Fruit fly (Drosophila melanogaster) whole organism, wandering third instar larva: ENCODE data around the gene Nup58.
A peak's percentile ranks its signal among the peaks of the same experiment; 100 is the strongest.

Experiments used
- Abd-B ChIP-seq: fragments of >200 bp; optimal IDR thresholded peaks from 2 replicates; lab custom pipeline; 2017; ENCODE audit warnings: missing biosample characterization, missing genetic modification characterization
- CG32264 ChIP-seq: fragments of 200-800 bp; sonication (Bioruptor generic); optimal IDR thresholded peaks from 2 replicates; lab custom pipeline; 2016; ENCODE audit warnings: missing biosample characterization, missing genetic modification characterization
- CG9705 ChIP-seq: fragments of 200-800 bp; sonication (Bioruptor generic); optimal IDR thresholded peaks from 2 replicates; lab custom pipeline; 2018; ENCODE audit warnings: missing biosample characterization, mild to moderate bottlenecking, missing genetic modification characterization
- CrebA ChIP-seq: fragments of 200-800 bp; sonication (Bioruptor generic); optimal IDR thresholded peaks from 2 replicates; lab custom pipeline; 2016; ENCODE audit warnings: missing biosample characterization, mild to moderate bottlenecking, missing genetic modification characterization, borderline replicate concordance
- Dfd ChIP-seq: fragments of >200 bp; optimal IDR thresholded peaks from 2 replicates; lab custom pipeline; 2017; ENCODE audit warnings: missing biosample characterization, missing genetic modification characterization
- Dif ChIP-seq: fragments of 200-275, 200-300 bp; sonication (Bioruptor generic); optimal IDR thresholded peaks from 2 replicates; lab custom pipeline; 2018; ENCODE audit warnings: missing biosample characterization, missing genetic modification characterization; ENCODE audit not compliant: partially characterized antibody
- GATAd ChIP-seq: sonication (Bioruptor generic); optimal IDR thresholded peaks from 2 replicates; lab custom pipeline; 2016; ENCODE audit warnings: missing biosample characterization, missing genetic modification characterization
- HLH106 ChIP-seq: fragments of 200-800 bp; optimal IDR thresholded peaks from 3 replicates; lab custom pipeline; 2019; ENCODE audit warnings: missing biosample characterization, mild to moderate bottlenecking, missing genetic modification characterization, moderate library complexity
- Hnf4 ChIP-seq: fragments of 200-800 bp; sonication (Bioruptor generic); optimal IDR thresholded peaks from 2 replicates; lab custom pipeline; 2016; ENCODE audit warnings: missing biosample characterization, mild to moderate bottlenecking, missing genetic modification characterization
- Hr78 ChIP-seq: fragments of >200 bp; optimal IDR thresholded peaks from 2 replicates; lab custom pipeline; 2017; ENCODE audit warnings: missing biosample characterization, missing genetic modification characterization
- Hr83 ChIP-seq: fragments of 200-300 bp; sonication (Bioruptor generic); optimal IDR thresholded peaks from 2 replicates; lab custom pipeline; 2016; ENCODE audit warnings: missing biosample characterization, mild to moderate bottlenecking, missing genetic modification characterization, moderate library complexity; ENCODE audit not compliant: poor library complexity, severe bottlenecking
- Jra ChIP-seq: sonication (Bioruptor generic); optimal IDR thresholded peaks from 2 replicates; lab custom pipeline; 2016; ENCODE audit warnings: missing biosample characterization, missing genetic modification characterization
- Mio ChIP-seq: sonication (Bioruptor generic); optimal IDR thresholded peaks from 2 replicates; lab custom pipeline; 2016; ENCODE audit warnings: missing biosample characterization, missing genetic modification characterization
- Myc ChIP-seq: fragments of >200 bp; optimal IDR thresholded peaks from 2 replicates; lab custom pipeline; 2017
- N ChIP-seq: fragments of >200 bp; optimal IDR thresholded peaks from 2 replicates; lab custom pipeline; 2018; ENCODE audit warnings: missing biosample characterization, missing external identifiers, missing genetic modification characterization
- OdsH ChIP-seq: fragments of 200-800 bp; sonication (Bioruptor generic); optimal IDR thresholded peaks from 2 replicates; lab custom pipeline; 2016; ENCODE audit warnings: missing biosample characterization, mild to moderate bottlenecking, missing genetic modification characterization
- Rel ChIP-seq, 2 experiments: fragments of 200-800 bp; sonication (Bioruptor generic) in 1 of 2; optimal IDR thresholded peaks; 2 replicates in 1 of 2; 3 replicates in 1 of 2; lab custom pipeline; 2016 to 2019; ENCODE audit warnings: mild to moderate bottlenecking in 2 of 2, missing biosample characterization in 2 of 2, missing genetic modification characterization in 2 of 2, moderate library complexity in 1 of 2
- Sp1 ChIP-seq: fragments of 200-800 bp; sonication (Bioruptor generic); optimal IDR thresholded peaks from 3 replicates; lab custom pipeline; 2019; ENCODE audit warnings: missing biosample characterization, mild to moderate bottlenecking, missing genetic modification characterization, moderate library complexity
- Vsx2 ChIP-seq: fragments of 200-300, 225-300 bp; sonication (Bioruptor generic); optimal IDR thresholded peaks from 2 replicates; lab custom pipeline; 2018; ENCODE audit warnings: missing biosample characterization, missing genetic modification characterization; ENCODE audit not compliant: partially characterized antibody
- br ChIP-seq: fragments of 200-800 bp; sonication (Bioruptor generic); optimal IDR thresholded peaks from 2 replicates; lab custom pipeline; 2016; ENCODE audit warnings: missing biosample characterization, missing genetic modification characterization
- brk ChIP-seq: fragments of 200-800 bp; sonication (Bioruptor generic); optimal IDR thresholded peaks from 2 replicates; lab custom pipeline; 2016; ENCODE audit warnings: missing biosample characterization, mild to moderate bottlenecking, missing genetic modification characterization
- dl ChIP-seq, 2 experiments: fragments of 175-275, 200-275 bp in 1 of 2; fragments of 200-275 bp in 1 of 2; sonication (Bioruptor generic); optimal IDR thresholded peaks; lab custom pipeline; 2018; ENCODE audit warnings: mild to moderate bottlenecking in 2 of 2, missing biosample characterization in 2 of 2, missing genetic modification characterization in 2 of 2, moderate library complexity in 2 of 2; ENCODE audit not compliant: partially characterized antibody in 2 of 2, insufficient read depth in 1 of 2
- dmrt93B ChIP-seq: fragments of 200-800 bp; sonication (Bioruptor generic); optimal IDR thresholded peaks from 2 replicates; lab custom pipeline; 2018; ENCODE audit warnings: missing biosample characterization, mild to moderate bottlenecking, missing genetic modification characterization
- dsf ChIP-seq: sonication (Bioruptor generic); optimal IDR thresholded peaks from 2 replicates; lab custom pipeline; 2016; ENCODE audit warnings: missing biosample characterization, missing genetic modification characterization, borderline replicate concordance
- ey ChIP-seq: fragments of 200-800 bp; sonication (Bioruptor generic); optimal IDR thresholded peaks from 2 replicates; lab custom pipeline; 2016; ENCODE audit warnings: missing biosample characterization, missing genetic modification characterization
- foxo ChIP-seq, 2 experiments: fragments of 200-800 bp; sonication (Bioruptor generic); optimal IDR thresholded peaks; 2 replicates in 1 of 2; 3 replicates in 1 of 2; lab custom pipeline; 2016 to 2017; ENCODE audit warnings: missing biosample characterization in 2 of 2, missing genetic modification characterization in 2 of 2
- fru ChIP-seq: fragments of 200-800 bp; sonication (Bioruptor generic); optimal IDR thresholded peaks from 3 replicates; lab custom pipeline; 2016; ENCODE audit warnings: missing biosample characterization, mild to moderate bottlenecking, missing genetic modification characterization
- h ChIP-seq: fragments of 200-800 bp; sonication (Bioruptor generic); optimal IDR thresholded peaks from 3 replicates; lab custom pipeline; 2016; ENCODE audit warnings: missing biosample characterization, mild to moderate bottlenecking, missing genetic modification characterization
- jim ChIP-seq: fragments of 175-275, 200-325 bp; sonication (Bioruptor generic); optimal IDR thresholded peaks from 2 replicates; lab custom pipeline; 2016; ENCODE audit warnings: missing biosample characterization, mild to moderate bottlenecking, missing genetic modification characterization
- lola ChIP-seq: fragments of >200 bp; optimal IDR thresholded peaks from 2 replicates; lab custom pipeline; 2017; ENCODE audit warnings: missing biosample characterization, missing genetic modification characterization
- pan ChIP-seq: fragments of >200 bp; optimal IDR thresholded peaks from 2 replicates; lab custom pipeline; 2017
- psq ChIP-seq: fragments of 200-800 bp; sonication (Bioruptor generic); optimal IDR thresholded peaks from 3 replicates; lab custom pipeline; 2017; ENCODE audit warnings: missing biosample characterization, mild to moderate bottlenecking, missing genetic modification characterization, moderate library complexity
- rgr ChIP-seq: fragments of 200-800 bp; sonication (Bioruptor generic); optimal IDR thresholded peaks from 3 replicates; lab custom pipeline; 2016; ENCODE audit warnings: missing biosample characterization, mild to moderate bottlenecking, missing genetic modification characterization
- sage ChIP-seq: fragments of 200-800 bp; sonication (Bioruptor generic); optimal IDR thresholded peaks from 2 replicates; lab custom pipeline; 2016; ENCODE audit warnings: missing biosample characterization, mild to moderate bottlenecking, missing genetic modification characterization
- sv ChIP-seq: fragments of 200-800 bp; sonication (Bioruptor generic); optimal IDR thresholded peaks from 3 replicates; lab custom pipeline; 2016; ENCODE audit warnings: missing biosample characterization, missing genetic modification characterization
- tai ChIP-seq: sonication (Bioruptor generic); optimal IDR thresholded peaks from 2 replicates; lab custom pipeline; 2016; ENCODE audit warnings: missing biosample characterization, missing genetic modification characterization
- usp ChIP-seq: fragments of >200 bp; optimal IDR thresholded peaks from 2 replicates; lab custom pipeline; 2017; ENCODE audit warnings: missing biosample characterization, missing genetic modification characterization
- woc ChIP-seq: sonication (Bioruptor generic); optimal IDR thresholded peaks from 2 replicates; lab custom pipeline; 2016; ENCODE audit warnings: missing biosample characterization, mild to moderate bottlenecking, missing genetic modification characterization

The Nup58 gene

DNA sequence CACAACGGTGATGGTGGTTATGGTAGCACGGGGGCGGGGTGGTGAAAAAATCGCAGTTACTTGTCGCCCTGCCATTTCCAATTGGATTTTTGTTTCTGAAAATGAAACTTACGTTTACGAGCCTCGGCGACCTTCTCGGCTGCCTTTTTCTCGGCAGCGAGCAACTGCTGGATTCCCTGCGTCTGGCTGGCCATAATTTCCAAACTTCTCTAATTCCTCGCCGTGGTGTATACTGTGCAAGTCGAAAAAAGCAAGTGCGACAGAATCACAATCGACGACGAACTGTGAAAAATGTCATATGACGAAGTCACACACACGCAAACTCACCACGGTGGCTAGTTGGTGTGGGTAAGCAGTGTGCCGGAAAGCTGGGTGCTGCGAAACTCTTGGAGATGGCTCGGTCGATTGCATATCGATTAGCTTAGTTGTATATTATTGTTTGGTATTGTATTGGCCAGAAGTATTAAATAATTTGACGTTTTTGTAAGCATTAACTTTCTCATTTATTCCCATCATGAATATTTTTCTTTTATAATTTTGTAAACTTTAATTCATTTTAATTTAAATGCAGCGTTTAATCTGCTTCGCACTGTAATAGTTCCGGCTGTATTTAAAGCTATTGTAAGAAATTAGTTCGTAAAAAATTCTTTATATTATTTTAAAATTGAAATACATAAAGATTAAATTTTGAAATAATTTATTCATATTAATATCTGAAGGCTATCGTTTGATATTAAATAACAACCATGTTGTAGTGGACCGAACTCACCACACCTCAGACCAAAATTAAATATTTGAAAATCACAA is 529 bp upstream of the Nup58 start, which contains the start of gene Vha13:
TSS of gene Vha13 (minus strand) at position 293 of the 807 bp plus-strand sequence.
- TF ChIP-seq GATAd (peak; percentile 6), Dif (peak; percentile 83), psq (GFP tag; lab: Kevin White, UChicago) (no peak), pan (no peak), usp (GFP tag; lab: Kevin White, UChicago) (no peak), foxo (GFP tag; optimal IDR thresholded peaks at IDR 0.05; lab: Kevin White, UChicago) (peak in 1 of 2 experiments; percentile 42), Vsx2 (GFP tag; lab: Kevin White, UChicago) (peak; percentile 65), Dfd (GFP tag; lab: Kevin White, UChicago) (no peak), Hnf4 (no peak), CG9705 (no peak), Jra (peak; percentile 22), Hr83 (GFP tag; lab: Kevin White, UChicago) (peak; percentile 81), lola (GFP tag; lab: Kevin White, UChicago) (no peak), sv (peak; percentile 49), Mio (no peak), Sp1 (GFP tag; lab: Kevin White, UChicago) (peak; percentile 63), dsf (GFP tag; lab: Kevin White, UChicago) (no peak), jim (GFP tag; lab: Kevin White, UChicago) (peak; percentile 56), brk (GFP tag; lab: Kevin White, UChicago) (no peak), h (GFP tag; lab: Kevin White, UChicago) (peak; percentile 54), dl (GFP tag; optimal IDR thresholded peaks at IDR 0.05; lab: Kevin White, UChicago; ENCODE audit: insufficient read depth in 1 of 2, partially characterized antibody in 2 of 2) (peak; percentile 38 to 43), dmrt93B (peak; percentile 3), Rel (GFP tag; optimal IDR thresholded peaks at IDR 0.05; lab: Kevin White, UChicago) (no peak), Rel (tag; optimal IDR thresholded peaks at IDR 0.05; lab: Kevin White, UChicago) (peak; percentile 50), fru (GFP tag; lab: Kevin White, UChicago) (peak; percentile 83), ey (GFP tag; lab: Kevin White, UChicago) (no peak), N (no peak), CG32264 (GFP tag; lab: Kevin White, UChicago) (no peak), sage (GFP tag; lab: Kevin White, UChicago) (no peak), tai (no peak), CrebA (no peak), OdsH (GFP tag; lab: Kevin White, UChicago) (peak; percentile 2), Hr78 (GFP tag; lab: Kevin White, UChicago) (no peak), br (peak; percentile 41), HLH106 (peak; percentile 38), rgr (GFP tag; lab: Kevin White, UChicago) (peak; percentile 59), woc (peak; percentile 71), Abd-B (GFP tag; lab: Kevin White, UChicago) (no peak), Myc (lab: Kevin White, UChicago) (peak; percentile 37)

DNA sequence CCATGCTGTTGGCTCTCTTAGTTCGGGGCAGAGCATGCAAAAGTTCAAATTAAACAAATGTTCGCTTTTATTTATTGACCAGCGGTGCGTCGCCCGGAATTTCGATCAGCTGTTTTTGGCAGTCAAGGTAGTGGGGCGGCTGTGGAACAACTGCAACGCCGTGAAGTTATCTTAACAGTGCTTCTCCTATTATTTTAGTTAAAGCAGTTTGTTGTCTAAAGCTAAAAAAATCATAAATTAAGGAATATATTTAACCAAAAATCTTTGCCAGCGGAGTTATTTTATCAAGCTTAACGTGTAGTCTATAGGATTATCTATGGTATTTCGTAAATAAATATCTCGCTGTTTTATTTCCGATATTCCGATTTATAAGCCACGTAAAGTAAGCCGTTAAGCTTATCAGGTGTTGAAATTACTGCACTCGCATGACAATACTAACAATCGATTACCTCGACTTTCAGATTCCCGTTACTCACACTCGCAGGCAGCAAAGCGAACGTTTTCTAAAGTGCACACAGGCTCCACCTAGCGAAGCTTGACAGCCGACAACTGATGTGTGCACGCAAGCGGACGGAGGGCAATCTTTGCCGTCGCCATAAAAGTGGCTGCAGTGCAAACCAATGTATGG is 3.6 kb downstream of the Nup58 start, which contains the start of the genes CG6195 and CG31220:
TSS of gene CG6195 (minus strand) at position 122 of the 628 bp plus-strand sequence.
TSS of gene CG31220 (plus strand) at position 199 of the 628 bp plus-strand sequence.
- TF ChIP-seq Jra (no peak), dsf (GFP tag; lab: Kevin White, UChicago) (no peak), lola (GFP tag; lab: Kevin White, UChicago) (no peak), Rel (GFP tag; optimal IDR thresholded peaks at IDR 0.05; lab: Kevin White, UChicago) (no peak), Rel (tag; optimal IDR thresholded peaks at IDR 0.05; lab: Kevin White, UChicago) (no peak), br (peak; percentile 49), fru (GFP tag; lab: Kevin White, UChicago) (peak; percentile 2), Vsx2 (GFP tag; lab: Kevin White, UChicago) (no peak), dl (GFP tag; optimal IDR thresholded peaks at IDR 0.05; lab: Kevin White, UChicago; ENCODE audit: insufficient read depth in 1 of 2, partially characterized antibody in 2 of 2) (no peak), Dfd (GFP tag; lab: Kevin White, UChicago) (no peak), HLH106 (peak; percentile 26), GATAd (no peak), foxo (GFP tag; optimal IDR thresholded peaks at IDR 0.05; lab: Kevin White, UChicago) (peak in 1 of 2 experiments; percentile 32), ey (GFP tag; lab: Kevin White, UChicago) (no peak), rgr (GFP tag; lab: Kevin White, UChicago) (peak; percentile 33), Mio (no peak), usp (GFP tag; lab: Kevin White, UChicago) (no peak), Hr83 (GFP tag; lab: Kevin White, UChicago) (peak; percentile 28), CrebA (no peak), Sp1 (GFP tag; lab: Kevin White, UChicago) (no peak)
